Worm (Caenorhabditis elegans) whole organism, dauer: ENCODE results near the gene phat-5.

Experiments used
- unc-62 ChIP-seq: sonication (generic microtip); optimal IDR thresholded peaks from 2 replicates; lab custom pipeline; 2017; ENCODE audit warnings: missing biosample characterization, missing genetic modification reagents, missing genetic modification characterization

phat-5 gene

DNA sequence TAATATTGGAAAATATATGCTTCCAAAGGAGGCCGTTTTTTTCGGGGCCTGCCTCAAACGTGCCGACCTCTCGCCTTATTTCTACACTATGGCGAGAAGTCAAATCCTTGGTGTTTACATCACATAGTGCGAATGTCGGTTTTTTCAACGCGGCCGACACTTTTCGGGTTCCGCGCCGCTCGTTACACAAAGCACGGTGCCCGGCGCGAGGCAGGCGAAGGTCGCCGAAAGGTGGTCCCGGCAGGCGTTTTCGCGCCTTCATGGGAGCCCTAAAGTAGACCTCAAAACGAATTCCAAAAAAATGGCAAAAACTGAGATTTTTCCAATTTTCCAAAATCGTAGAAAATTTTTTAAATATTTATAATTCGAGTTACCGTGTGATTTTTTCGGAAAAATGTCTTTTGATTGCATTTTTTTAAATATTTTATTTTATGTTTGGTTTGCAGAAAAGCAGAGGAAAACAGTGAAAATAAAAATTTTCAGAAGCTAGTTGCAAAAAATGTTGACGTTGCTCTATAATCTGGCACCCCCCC is 3.3 kb upstream of the phat-5 start, which contains the start of gene T05B4.12:
TSS of gene T05B4.12 (minus strand) at position 483 of the 533 bp plus-strand sequence.
- TF ChIP-seq unc-62 (GFP tag; lab: Kevin White, UChicago): no peak

- no peak for TF ChIP-seq unc-62 (GFP tag; lab: Kevin White, UChicago)
Measured at ce11 chrV:4120629-4121028, 1.7 kb downstream of the phat-5 start, which contains the start of gene T05B4.10. Gene T05B4.10, minus strand, starts transcription at chrV:4120729.

DNA sequence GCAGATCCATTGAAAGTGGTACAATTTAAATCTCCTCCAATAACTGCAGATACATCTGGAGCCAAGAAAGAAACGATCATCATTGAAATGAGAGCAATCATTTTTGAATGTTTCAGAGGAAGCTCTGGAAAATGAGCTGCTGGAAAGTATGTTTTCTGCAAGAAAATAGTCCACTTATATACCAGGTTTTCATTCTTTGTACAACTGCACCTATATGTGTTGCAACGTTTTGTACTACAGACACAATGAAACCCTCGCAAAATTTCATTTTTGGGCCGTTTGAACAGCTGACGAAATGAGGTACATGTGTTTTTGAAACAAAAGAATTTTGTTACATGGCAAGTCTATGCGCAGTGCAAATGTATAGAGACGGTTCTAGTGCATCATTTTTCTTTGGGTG is 4.0 kb downstream of the phat-5 start, which contains the start of gene T05B4.9:
TSS of gene T05B4.9 (minus strand) at position 101 of the 400 bp plus-strand sequence.
- TF ChIP-seq unc-62 (GFP tag; lab: Kevin White, UChicago): no peak

ce11 chrV:4116071-4116470 is 6.2 kb downstream of the phat-5 start, which contains the start of gene T05B4.8:
Gene T05B4.8, minus strand, starts transcription at chrV:4116171.
- no peak for TF ChIP-seq unc-62 (GFP tag; lab: Kevin White, UChicago)

ce11 chrV:4114627-4115026 is 7.7 kb downstream of the phat-5 start, which contains the start of gene srw-133:
Gene srw-133, minus strand, starts transcription at chrV:4114727.
- no peak for TF ChIP-seq unc-62 (GFP tag; lab: Kevin White, UChicago)

ce11 chrV:4112516-4112915 is 9.8 kb downstream of the phat-5 start, which contains the start of gene srw-134:
Gene srw-134, minus strand, starts transcription at chrV:4112616.
- no peak for TF ChIP-seq unc-62 (GFP tag; lab: Kevin White, UChicago)

DNA sequence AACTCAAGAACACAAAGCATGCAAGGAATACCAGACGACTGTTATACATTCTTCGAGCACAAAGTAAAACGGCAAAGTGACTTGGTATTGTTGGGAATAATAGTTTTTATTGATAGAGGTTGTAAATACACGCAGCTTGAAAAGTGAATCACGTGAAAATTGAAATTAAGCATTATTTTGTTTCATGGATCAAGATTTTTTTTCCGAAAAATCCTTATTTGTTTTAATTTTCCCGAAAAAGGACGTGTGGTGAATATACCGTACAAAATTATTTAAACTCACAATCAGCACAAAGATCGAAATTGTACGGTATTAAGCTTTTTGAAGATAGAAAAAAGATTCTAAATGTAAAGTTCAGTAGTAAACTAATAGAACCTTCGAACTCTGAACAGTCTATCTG is 12.4 kb downstream of the phat-5 start, which contains the start of gene clc-18:
TSS of gene clc-18 (minus strand) at position 101 of the 400 bp plus-strand sequence.
- TF ChIP-seq unc-62 (GFP tag; lab: Kevin White, UChicago): no peak

ce11 chrV:4106688-4107087 is 15.6 kb downstream of the phat-5 start:
- no peak for TF ChIP-seq unc-62 (GFP tag; lab: Kevin White, UChicago)

ce11 chrV:4104298-4104697 is 18.0 kb downstream of the phat-5 start, which contains the start of gene srj-39:
Gene srj-39, plus strand, starts transcription at chrV:4104598.
- no peak for TF ChIP-seq unc-62 (GFP tag; lab: Kevin White, UChicago)

DNA sequence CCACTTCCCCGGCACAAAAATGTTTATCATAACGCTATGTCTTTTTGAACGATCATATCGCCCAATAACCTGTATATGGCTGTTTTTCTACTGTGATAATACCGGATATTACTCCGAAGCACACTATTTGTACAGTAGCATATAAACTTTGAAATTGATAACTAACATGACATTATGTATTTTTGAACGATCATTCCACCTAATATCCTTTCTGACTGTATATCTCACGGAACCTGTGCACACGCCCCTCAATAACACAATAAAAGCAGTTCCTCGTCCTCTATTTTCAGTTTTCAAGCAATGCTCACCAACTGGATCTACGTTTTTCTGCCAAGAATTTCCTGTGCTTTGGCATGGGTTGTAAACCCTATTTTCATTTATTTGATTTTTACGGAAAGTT is 20.7 kb downstream of the phat-5 start, which contains the start of gene srj-40:
TSS of gene srj-40 (plus strand) at position 301 of the 400 bp plus-strand sequence.
- TF ChIP-seq unc-62 (GFP tag; lab: Kevin White, UChicago): no peak

DNA sequence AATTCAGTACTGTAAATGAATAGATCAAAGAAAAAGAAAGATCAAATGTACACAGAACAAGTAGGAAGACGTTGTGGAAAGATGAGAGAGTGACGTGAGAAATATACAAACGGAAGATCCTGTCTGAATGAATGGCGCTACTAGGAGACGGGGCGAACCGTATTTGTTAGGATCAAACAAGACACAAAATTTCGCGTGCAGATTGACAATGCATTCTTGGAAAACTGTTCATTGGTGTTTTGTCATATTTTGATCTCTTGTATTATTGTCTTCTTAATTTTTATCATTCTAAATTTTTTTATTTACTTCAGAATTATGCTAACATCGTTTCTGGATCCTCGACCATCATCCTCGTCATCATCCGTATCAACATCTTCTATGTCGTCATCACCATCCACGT is 27.6 kb downstream of the phat-5 start, which contains the start of gene nhr-181:
TSS of gene nhr-181 (plus strand) at position 301 of the 400 bp plus-strand sequence.
- TF ChIP-seq unc-62 (GFP tag; lab: Kevin White, UChicago): no peak

ce11 chrV:4082952-4083351 is 39.4 kb downstream of the phat-5 start, which contains the start of gene F38H12.5:
Gene F38H12.5, minus strand, starts transcription at chrV:4083052.
- TF ChIP-seq unc-62 (GFP tag; lab: Kevin White, UChicago): no peak

ce11 chrV:4081283-4081682 is 41.0 kb downstream of the phat-5 start, which contains the start of gene srh-211:
Gene srh-211, minus strand, starts transcription at chrV:4081383.
- TF ChIP-seq unc-62 (GFP tag; lab: Kevin White, UChicago): no peak

DNA sequence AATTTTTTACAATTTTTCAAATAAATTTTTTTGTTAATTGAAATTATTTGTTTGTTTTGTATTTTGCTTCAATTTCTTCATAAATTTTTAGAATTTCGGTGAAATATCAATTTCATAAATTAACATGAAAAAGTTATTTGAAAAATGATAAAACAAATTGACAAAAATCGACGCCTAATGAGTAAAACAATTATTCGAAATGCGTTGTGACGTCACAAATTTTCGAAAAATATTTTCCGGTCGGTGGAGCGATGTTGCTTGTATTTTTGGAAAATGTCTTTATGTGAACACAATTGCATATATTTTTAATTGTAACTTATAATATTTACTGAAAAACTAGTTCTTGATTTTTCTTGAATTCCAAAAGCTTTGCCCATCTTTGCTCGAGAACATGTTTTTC is 41.8 kb downstream of the phat-5 start:
- no peak for TF ChIP-seq unc-62 (GFP tag; lab: Kevin White, UChicago)

DNA sequence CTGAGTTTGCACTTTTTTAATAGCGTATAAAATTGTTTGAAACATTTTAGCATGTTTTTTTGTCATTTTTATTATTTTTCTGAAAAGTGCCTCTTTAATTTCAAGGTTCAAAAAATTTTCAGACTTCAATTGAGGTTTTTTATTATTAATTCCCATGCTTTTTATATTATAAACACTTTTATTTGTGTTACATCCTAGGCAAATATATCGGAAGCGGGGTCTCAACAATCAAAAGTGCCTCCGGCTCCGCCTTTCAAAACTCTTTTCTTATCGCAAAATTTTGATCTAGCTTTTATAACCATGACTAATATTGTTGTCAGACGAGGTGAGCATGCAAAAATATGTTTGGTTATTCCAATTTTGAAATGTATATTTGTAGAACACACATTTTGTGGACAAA is 48.9 kb downstream of the phat-5 start, which contains the start of gene otpl-2:
TSS of gene otpl-2 (plus strand) at position 301 of the 400 bp plus-strand sequence.
- TF ChIP-seq unc-62 (GFP tag; lab: Kevin White, UChicago): no peak
